Worm (Caenorhabditis elegans) whole organism, mixed stage, embryonic: ENCODE measurements around the gene K09F6.3.

Source experiments
- blmp-1 ChIP-seq: fragments of 150-350 bp; optimal IDR thresholded peaks from 2 replicates; lab custom pipeline; 2014; ENCODE audit warnings: missing biosample characterization, missing genetic modification characterization
- ceh-39 ChIP-seq: fragments of 150-350 bp; optimal IDR thresholded peaks from 2 replicates; lab custom pipeline; 2014; ENCODE audit warnings: missing biosample characterization, missing genetic modification characterization
- ces-1 ChIP-seq: fragments of 150-350 bp; optimal IDR thresholded peaks from 2 replicates; lab custom pipeline; 2014; ENCODE audit warnings: missing biosample characterization, missing genetic modification reagents, missing genetic modification characterization
- elt-1 ChIP-seq: sonication (generic microtip); optimal IDR thresholded peaks from 2 replicates; lab custom pipeline; 2017; ENCODE audit warnings: missing genetic modification characterization, mild to moderate bottlenecking, missing compliant biosample characterization, antibody characterized with exemption, moderate library complexity, borderline replicate concordance; ENCODE audit not compliant: insufficient read depth
- mab-5 ChIP-seq: fragments of 150-350 bp; optimal IDR thresholded peaks from 2 replicates; lab custom pipeline; 2014; ENCODE audit warnings: missing biosample characterization, missing genetic modification characterization
- mep-1 ChIP-seq: fragments of 150-350 bp; optimal IDR thresholded peaks from 2 replicates; lab custom pipeline; 2017; ENCODE audit warnings: missing biosample characterization, missing genetic modification reagents, missing genetic modification characterization, inconsistent platforms
- mls-2 ChIP-seq: sonication (generic microtip); optimal IDR thresholded peaks from 2 replicates; lab custom pipeline; 2016; ENCODE audit warnings: mild to moderate bottlenecking, missing genetic modification characterization, moderate library complexity, missing compliant biosample characterization
- nhr-12 ChIP-seq: fragments of 150-350 bp; optimal IDR thresholded peaks from 2 replicates; lab custom pipeline; 2014; ENCODE audit warnings: missing biosample characterization, missing genetic modification characterization
- nhr-28 ChIP-seq: fragments of 150-350 bp; optimal IDR thresholded peaks from 2 replicates; lab custom pipeline; 2014; ENCODE audit warnings: missing biosample characterization, missing genetic modification characterization
- nhr-76 ChIP-seq: sonication (generic microtip); optimal IDR thresholded peaks from 2 replicates; lab custom pipeline; 2017; ENCODE audit warnings: missing biosample characterization, missing genetic modification characterization
- pha-4 ChIP-seq: fragments of 150-350 bp; optimal IDR thresholded peaks from 2 replicates; lab custom pipeline; 2018; ENCODE audit warnings: missing biosample characterization, missing genetic modification reagents, missing genetic modification characterization
- unc-120 ChIP-seq: sonication (generic microtip); optimal IDR thresholded peaks from 2 replicates; lab custom pipeline; 2017; ENCODE audit warnings: missing genetic modification characterization, missing compliant biosample characterization; ENCODE audit not compliant: poor library complexity, severe bottlenecking

- no peak for TF ChIP-seq mab-5
- no peak for TF ChIP-seq pha-4 (tag; lab: Kevin White, UChicago)
- TF ChIP-seq elt-1 (tag; lab: Kevin White, UChicago): no peak
- no peak for TF ChIP-seq ces-1
- no peak for TF ChIP-seq unc-120
- no peak for TF ChIP-seq nhr-28 (tag; lab: Kevin White, UChicago)
- no peak for TF ChIP-seq ceh-39
- no peak for TF ChIP-seq mep-1
- TF ChIP-seq nhr-76 (tag; lab: Kevin White, UChicago): no peak
- no peak for TF ChIP-seq blmp-1
- TF ChIP-seq nhr-12 (tag; lab: Kevin White, UChicago): no peak
- TF ChIP-seq mls-2 (tag; lab: Kevin White, UChicago): no peak
Measured at ce11 chrII:2279263-2279662, 24.3 kb downstream of the K09F6.3 start, which contains the start of gene K09F6.6.
